Worm (Caenorhabditis elegans) whole organism, L2 larva: ENCODE data around the gene srh-104.

Source experiments
- C34F6.9 ChIP-seq: fragments of 150-350 bp; optimal IDR thresholded peaks from 2 replicates; lab custom pipeline; 2014; ENCODE audit warnings: missing biosample characterization, missing genetic modification characterization
- nhr-237 ChIP-seq: fragments of 150-350 bp; optimal IDR thresholded peaks from 2 replicates; lab custom pipeline; 2014; ENCODE audit warnings: missing biosample characterization, missing genetic modification characterization
- ztf-4 ChIP-seq: fragments of 150-350 bp; optimal IDR thresholded peaks from 2 replicates; lab custom pipeline; 2014; ENCODE audit warnings: missing biosample characterization, missing genetic modification characterization

DNA sequence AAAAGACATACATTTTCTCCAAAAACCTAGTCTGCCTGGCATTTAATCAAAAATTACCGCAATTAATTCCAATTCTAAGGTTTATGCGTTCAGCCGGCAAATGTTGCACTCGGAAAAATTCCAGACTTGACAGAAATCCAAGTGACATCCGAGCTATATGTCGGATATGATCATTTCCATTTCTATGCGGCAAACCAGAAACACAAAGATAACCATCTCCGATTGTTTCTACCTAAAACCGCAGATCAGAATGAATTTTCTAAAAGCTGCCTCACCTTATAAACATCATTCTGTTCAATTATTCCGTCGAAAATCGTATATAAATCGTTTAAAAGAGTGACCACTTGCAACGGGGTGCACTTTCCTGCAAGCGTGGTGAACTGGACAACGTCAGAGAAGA lies 5.1 kb upstream of the srh-104 start:
- TF ChIP-seq nhr-237 (tag; lab: Kevin White, UChicago) (no peak), ztf-4 (no peak), C34F6.9 (tag; lab: Kevin White, UChicago) (no peak)
